Fruit fly (Drosophila melanogaster) whole organism, embryonic: Measurements from ENCODE around the gene PhKgamma.

ENCODE experiments used
- Aef1 ChIP-seq: fragments of 200-800 bp; sonication (Bioruptor generic); IDR thresholded peaks from 3 replicates; pipeline ENCODE4 v1.3.6; 2022; ENCODE audit warnings: missing biosample characterization, missing genetic modification characterization
- CG10274 ChIP-seq: fragments of 200-800 bp; sonication (Bioruptor generic); optimal IDR thresholded peaks from 3 replicates; lab custom pipeline; 2017; ENCODE audit warnings: missing biosample characterization, mild to moderate bottlenecking, missing genetic modification characterization
- CG11504 ChIP-seq: fragments of 200-800 bp; sonication (Bioruptor generic); optimal IDR thresholded peaks from 3 replicates; lab custom pipeline; 2019; ENCODE audit warnings: missing biosample characterization, mild to moderate bottlenecking, missing genetic modification characterization, moderate library complexity
- CG11696 ChIP-seq: fragments of 200-800 bp; sonication (Bioruptor generic); IDR thresholded peaks from 2 replicates; pipeline ENCODE4 v1.3.6; 2022; ENCODE audit warnings: missing biosample characterization, missing genetic modification characterization
- CG13123 ChIP-seq: fragments of 200-800 bp; sonication (Bioruptor generic); optimal IDR thresholded peaks from 2 replicates; lab custom pipeline; 2016; ENCODE audit warnings: missing biosample characterization, missing genetic modification characterization
- CG15601 ChIP-seq: fragments of 200-800 bp; sonication (Bioruptor generic); optimal IDR thresholded peaks from 3 replicates; lab custom pipeline; 2019; ENCODE audit warnings: missing biosample characterization, mild to moderate bottlenecking, missing genetic modification characterization, moderate library complexity
- CG1603 ChIP-seq: fragments of 200-800 bp; sonication (Bioruptor generic); optimal IDR thresholded peaks from 2 replicates; lab custom pipeline; 2019; ENCODE audit warnings: missing biosample characterization, mild to moderate bottlenecking, missing genetic modification characterization, moderate library complexity
- CG2116 ChIP-seq: fragments of 200-800 bp; sonication (Bioruptor generic); optimal IDR thresholded peaks from 3 replicates; lab custom pipeline; 2018; ENCODE audit warnings: missing biosample characterization, mild to moderate bottlenecking, missing genetic modification characterization
- CG30431 ChIP-seq: fragments of 200-800 bp; sonication (Bioruptor generic); optimal IDR thresholded peaks from 2 replicates; lab custom pipeline; 2017; ENCODE audit warnings: missing biosample characterization, missing genetic modification characterization
- CG31441 ChIP-seq: fragments of 200-800 bp; sonication (Bioruptor generic); IDR thresholded peaks from 2 replicates; pipeline ENCODE4 v1.3.6; 2022; ENCODE audit warnings: missing biosample characterization, missing genetic modification characterization
- CG3163 ChIP-seq: fragments of 200-800 bp; sonication (Bioruptor generic); optimal IDR thresholded peaks from 3 replicates; lab custom pipeline; 2016; ENCODE audit warnings: missing biosample characterization, missing genetic modification characterization
- CG4820 ChIP-seq: fragments of 200-800 bp; sonication (Bioruptor generic); optimal IDR thresholded peaks from 3 replicates; lab custom pipeline; 2016; ENCODE audit warnings: missing biosample characterization, missing genetic modification characterization
- CG7928 ChIP-seq: fragments of 200-800 bp; sonication (Bioruptor generic); optimal IDR thresholded peaks from 2 replicates; lab custom pipeline; 2017; ENCODE audit warnings: missing biosample characterization, mild to moderate bottlenecking, missing genetic modification characterization
- Dbx ChIP-seq: fragments of 200-800 bp; sonication (Bioruptor generic); IDR thresholded peaks from 3 replicates; pipeline ENCODE4 v1.3.6; 2022; ENCODE audit warnings: missing biosample characterization, missing genetic modification characterization
- Deaf1 ChIP-seq: fragments of 200-800 bp; optimal IDR thresholded peaks from 3 replicates; lab custom pipeline; 2019; ENCODE audit warnings: missing biosample characterization, mild to moderate bottlenecking, missing genetic modification characterization, moderate library complexity
- Doc3 ChIP-seq: fragments of 200-800 bp; sonication (Bioruptor generic); IDR thresholded peaks from 3 replicates; pipeline ENCODE4 v1.3.6; 2022; ENCODE audit warnings: missing biosample characterization, missing genetic modification characterization; ENCODE audit not compliant: partially characterized antibody
- Dref ChIP-seq: fragments of 200-800 bp; sonication (Bioruptor generic); IDR thresholded peaks from 2 replicates; pipeline ENCODE4 v1.3.6; 2022; ENCODE audit warnings: missing biosample characterization, missing genetic modification characterization
- Gsc ChIP-seq: fragments of 200-800 bp; sonication (Bioruptor generic); IDR thresholded peaks from 2 replicates; pipeline ENCODE4 v1.3.6; 2022; ENCODE audit warnings: missing biosample characterization, missing genetic modification characterization
- Gug ChIP-seq: fragments of 200-800 bp; sonication (Bioruptor generic); IDR thresholded peaks from 4 replicates; pipeline ENCODE4 v1.3.6; 2022; ENCODE audit warnings: missing biosample characterization, missing genetic modification characterization
- H15 ChIP-seq: fragments of 200-800 bp; sonication (Bioruptor generic); IDR thresholded peaks from 3 replicates; pipeline ENCODE4 v1.3.6; 2022; ENCODE audit warnings: missing biosample characterization, missing genetic modification characterization
- HLHmδ ChIP-seq: fragments of 200-800 bp; sonication (Bioruptor generic); optimal IDR thresholded peaks from 2 replicates; lab custom pipeline; 2018; ENCODE audit warnings: missing biosample characterization, mild to moderate bottlenecking, missing genetic modification characterization, moderate library complexity
- Kr ChIP-seq: fragments of 200-800 bp; sonication (Bioruptor generic); optimal IDR thresholded peaks from 2 replicates; lab custom pipeline; 2017; ENCODE audit warnings: missing biosample characterization, mild to moderate bottlenecking, missing genetic modification characterization
- Pdp1 ChIP-seq, 2 experiments: fragments of 200-800 bp; sonication (Bioruptor generic); optimal IDR thresholded peaks; 3 replicates each; lab custom pipeline; 2016; ENCODE audit warnings: missing biosample characterization in 2 of 2, missing genetic modification characterization in 2 of 2, mild to moderate bottlenecking in 1 of 2, moderate library complexity in 1 of 2
- Poxn ChIP-seq: fragments of 200-800 bp; sonication (Bioruptor generic); IDR thresholded peaks from 2 replicates; pipeline ENCODE4 v1.3.6; 2022; ENCODE audit warnings: missing biosample characterization, missing genetic modification characterization
- Xrp1 ChIP-seq: fragments of 200-800 bp; sonication (Bioruptor generic); IDR thresholded peaks from 2 replicates; pipeline ENCODE4 v1.3.6; 2022; ENCODE audit warnings: missing biosample characterization, missing genetic modification characterization
- bowl ChIP-seq: fragments of 200-800 bp; sonication (Bioruptor generic); IDR thresholded peaks from 2 replicates; pipeline ENCODE4 v1.3.6; 2022; ENCODE audit warnings: missing biosample characterization, missing genetic modification characterization
- bsh ChIP-seq, 2 experiments: fragments of 200-800 bp; sonication (Bioruptor generic); optimal IDR thresholded peaks; 2 replicates each; lab custom pipeline; 2017 to 2018; ENCODE audit warnings: mild to moderate bottlenecking in 2 of 2, missing biosample characterization in 2 of 2, missing genetic modification characterization in 2 of 2, moderate library complexity in 1 of 2
- ci ChIP-seq: fragments of 200-800 bp; sonication (Bioruptor generic); IDR thresholded peaks from 3 replicates; pipeline ENCODE4 v1.3.6; 2022; ENCODE audit warnings: missing biosample characterization, missing genetic modification characterization
- dimm ChIP-seq: fragments of 200-800 bp; sonication (Bioruptor generic); IDR thresholded peaks from 2 replicates; pipeline ENCODE4 v1.3.6; 2022; ENCODE audit warnings: missing biosample characterization, missing genetic modification characterization
- dmrt11E ChIP-seq: fragments of 200-800 bp; sonication (Bioruptor generic); optimal IDR thresholded peaks from 3 replicates; lab custom pipeline; 2018; ENCODE audit warnings: missing biosample characterization, mild to moderate bottlenecking, missing genetic modification characterization, moderate library complexity
- dpn ChIP-seq, 2 experiments: fragments of 200-800 bp; sonication (Bioruptor generic); optimal IDR thresholded peaks; 3 replicates each; lab custom pipeline; 2016; ENCODE audit warnings: missing biosample characterization in 2 of 2, missing genetic modification characterization in 2 of 2
- dysf ChIP-seq: fragments of 200-800 bp; sonication (Bioruptor generic); IDR thresholded peaks from 3 replicates; pipeline ENCODE4 v1.3.6; 2022; ENCODE audit warnings: missing biosample characterization, missing genetic modification characterization
- hkb ChIP-seq, 2 experiments: fragments of 200-800 bp in 1 of 2; fragments of >200 bp in 1 of 2; sonication (Bioruptor generic) in 1 of 2; IDR thresholded peaks in 1 of 2; optimal IDR thresholded peaks in 1 of 2; 2 replicates each; pipeline versions ENCODE4 v1.3.6 to Lab custom; 2017 to 2022; ENCODE audit warnings: missing biosample characterization in 1 of 2, missing genetic modification characterization in 1 of 2
- jumu ChIP-seq: fragments of 200-800 bp; sonication (Bioruptor generic); optimal IDR thresholded peaks from 3 replicates; lab custom pipeline; 2016; ENCODE audit warnings: missing biosample characterization, missing genetic modification characterization
- lab ChIP-seq: fragments of 200-800 bp; sonication (Bioruptor generic); optimal IDR thresholded peaks from 3 replicates; lab custom pipeline; 2017; ENCODE audit warnings: missing biosample characterization, missing genetic modification characterization, mild to moderate bottlenecking, moderate library complexity, missing genetic modification reagents
- mirr ChIP-seq: fragments of 200-800 bp; sonication (Bioruptor generic); optimal IDR thresholded peaks from 3 replicates; lab custom pipeline; 2018; ENCODE audit warnings: missing biosample characterization, mild to moderate bottlenecking, missing genetic modification characterization
- nerfin-1 ChIP-seq: fragments of 200-800 bp; sonication (Bioruptor generic); optimal IDR thresholded peaks from 3 replicates; lab custom pipeline; 2019; ENCODE audit warnings: missing biosample characterization, mild to moderate bottlenecking, missing genetic modification characterization, moderate library complexity
- odd ChIP-seq: fragments of 200-800 bp; sonication (Bioruptor generic); optimal IDR thresholded peaks from 2 replicates; lab custom pipeline; 2017; ENCODE audit warnings: missing biosample characterization, mild to moderate bottlenecking, missing genetic modification characterization
- pfk ChIP-seq: fragments of 200-800 bp; sonication (Bioruptor generic); optimal IDR thresholded peaks from 2 replicates; lab custom pipeline; 2018; ENCODE audit warnings: missing biosample characterization, mild to moderate bottlenecking, missing genetic modification characterization, moderate library complexity
- ranshi ChIP-seq: fragments of 200-800 bp; sonication (Bioruptor generic); IDR thresholded peaks from 2 replicates; pipeline ENCODE4 v1.3.6; 2022; ENCODE audit warnings: missing biosample characterization, missing genetic modification characterization
- salm ChIP-seq: fragments of 200-800 bp; sonication (Bioruptor generic); optimal IDR thresholded peaks from 2 replicates; lab custom pipeline; 2018; ENCODE audit warnings: missing biosample characterization, mild to moderate bottlenecking, missing genetic modification characterization
- seq ChIP-seq: fragments of 200-800 bp; sonication (Bioruptor generic); IDR thresholded peaks from 2 replicates; pipeline ENCODE4 v1.3.6; 2022; ENCODE audit warnings: missing biosample characterization, missing genetic modification characterization
- sim ChIP-seq: fragments of 200-800 bp; sonication (Bioruptor generic); IDR thresholded peaks from 2 replicates; pipeline ENCODE4 v1.3.6; 2022; ENCODE audit warnings: missing biosample characterization, missing genetic modification characterization
- sob ChIP-seq: fragments of 200-800 bp; sonication (Bioruptor generic); IDR thresholded peaks from 2 replicates; pipeline ENCODE4 v1.3.6; 2022; ENCODE audit warnings: missing biosample characterization, missing genetic modification characterization
- tap ChIP-seq: fragments of 200-800 bp; optimal IDR thresholded peaks from 3 replicates; lab custom pipeline; 2019; ENCODE audit warnings: missing biosample characterization, mild to moderate bottlenecking, missing genetic modification characterization, moderate library complexity
- tgo ChIP-seq: fragments of 200-800 bp; sonication (Bioruptor generic); IDR thresholded peaks from 3 replicates; pipeline ENCODE4 v1.3.6; 2022; ENCODE audit warnings: missing biosample characterization, missing genetic modification characterization
- vfl ChIP-seq: fragments of 200-800 bp; sonication (Bioruptor generic); optimal IDR thresholded peaks from 2 replicates; lab custom pipeline; 2016; ENCODE audit warnings: missing biosample characterization, missing genetic modification characterization
- vvl ChIP-seq: fragments of 200-800 bp; sonication (Bioruptor generic); IDR thresholded peaks from 2 replicates; pipeline ENCODE4 v1.3.6; 2022; ENCODE audit warnings: missing biosample characterization, missing genetic modification characterization
- z ChIP-seq: fragments of 200-800 bp; sonication (Bioruptor generic); IDR thresholded peaks from 3 replicates; pipeline ENCODE4 v1.3.6; 2022; ENCODE audit warnings: missing biosample characterization, missing genetic modification characterization
- zen ChIP-seq: fragments of 200-800 bp; sonication (Bioruptor generic); optimal IDR thresholded peaks from 3 replicates; lab custom pipeline; 2018; ENCODE audit warnings: missing biosample characterization, mild to moderate bottlenecking, missing genetic modification characterization, moderate library complexity

The PhKgamma gene

DNA sequence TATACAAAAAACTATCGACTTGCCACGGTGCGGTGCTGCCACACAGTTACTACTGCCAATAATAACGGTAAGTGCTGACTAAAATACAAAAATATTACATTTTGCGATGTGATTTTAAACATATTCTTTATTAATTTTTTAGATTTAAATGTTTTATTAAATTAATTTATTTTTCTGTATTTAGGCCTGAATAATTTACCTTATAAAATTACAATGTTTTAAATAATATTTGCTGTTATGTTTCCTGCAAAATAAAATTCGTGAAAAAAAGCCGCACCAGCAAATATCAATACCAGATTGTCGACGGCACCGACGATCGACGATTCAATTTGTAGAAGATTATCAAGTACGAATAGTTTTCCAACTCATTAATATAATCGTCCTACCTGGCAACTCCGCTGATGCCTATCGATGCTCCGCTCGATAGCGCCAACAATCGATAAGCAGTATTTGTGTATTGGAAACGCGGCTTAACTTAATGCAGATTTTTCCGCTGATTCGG lies 16.3 kb upstream of the PhKgamma start, which contains the start of the genes Vlet and bif (continued):
- TF ChIP-seq bsh (GFP tag; optimal IDR thresholded peaks at IDR 0.05; lab: Kevin White, UChicago) (peak in 1 of 2 experiments; percentile 58), lab (no peak), dpn (GFP tag; optimal IDR thresholded peaks at IDR 0.05; lab: Kevin White, UChicago) (peak; percentile 37 to 60), Gug (GFP tag; lab: Robert Waterston, UW) (peak; percentile 29; the same call in 2 of the 4 replicates), CG1603 (tag; lab: Kevin White, UChicago) (no peak), jumu (GFP tag; lab: Kevin White, UChicago) (peak; percentile 25), tgo (GFP tag; lab: Robert Waterston, UW) (no peak; the same call in 2 of the 3 replicates), CG11504 (tag; lab: Kevin White, UChicago) (no peak), Xrp1 (GFP tag; lab: Robert Waterston, UW) (peak; percentile 40; the same call in 1 of the 2 replicates), dysf (GFP tag; lab: Robert Waterston, UW) (peak; percentile 45; the same call in 2 of the 3 replicates), Poxn (no peak), Dref (GFP tag; lab: Robert Waterston, UW) (peak; percentile 78), vvl (0 out of 2 replicates have a peak, but pooled peaks have one; percentile 52), nerfin-1 (tag; lab: Kevin White, UChicago) (peak; percentile 25), pfk (no peak), CG2116 (peak; percentile 44), Pdp1 (GFP tag; optimal IDR thresholded peaks at IDR 0.05; lab: Kevin White, UChicago) (peak in 1 of 2 experiments; percentile 18), vfl (GFP tag; lab: Kevin White, UChicago) (peak; percentile 50), CG4820 (GFP tag; lab: Kevin White, UChicago) (peak; percentile 46), odd (GFP tag; lab: Kevin White, UChicago) (no peak), z (GFP tag; lab: Robert Waterston, UW) (no peak), CG3163 (GFP tag; lab: Kevin White, UChicago) (peak; percentile 16), Kr (GFP tag; lab: Kevin White, UChicago) (no peak), CG15601 (tag; lab: Kevin White, UChicago) (peak; percentile 45), Dbx (GFP tag; lab: Robert Waterston, UW) (0 out of 3 replicates have a peak, but pooled peaks have one; percentile 48), CG10274 (GFP tag; lab: Kevin White, UChicago) (peak; percentile 48), sim (no peak), dmrt11E (tag; lab: Kevin White, UChicago) (peak; percentile 66), Aef1 (GFP tag; lab: Robert Waterston, UW) (peak; percentile 38; the same call in 1 of the 3 replicates), seq (GFP tag; lab: Robert Waterston, UW) (peak; percentile 50; the same call in 1 of the 2 replicates), HLHmδ (GFP tag; lab: Kevin White, UChicago) (no peak), Deaf1 (no peak), dimm (GFP tag; lab: Robert Waterston, UW) (no peak), CG13123 (GFP tag; lab: Kevin White, UChicago) (no peak), H15 (GFP tag; lab: Robert Waterston, UW) (no peak; the same call in 2 of the 3 replicates), CG31441 (peak; percentile 78; the same call in 1 of the 2 replicates), Gsc (no peak), ci (GFP tag; lab: Robert Waterston, UW) (no peak), mirr (GFP tag; lab: Kevin White, UChicago) (no peak), tap (tag; lab: Kevin White, UChicago) (peak; percentile 38), bowl (no peak), zen (peak; percentile 62), CG11696 (GFP tag; lab: Robert Waterston, UW) (no peak), CG30431 (peak; percentile 32), Doc3 (GFP tag; lab: Robert Waterston, UW) (0 out of 3 replicates have a peak, but pooled peaks have one; percentile 28), sob (GFP tag; lab: Robert Waterston, UW) (0 out of 2 replicates have a peak, but pooled peaks have one; percentile 42), hkb (optimal IDR thresholded peaks at IDR 0.05; lab: Kevin White, UChicago) (no peak), hkb (GFP tag; IDR thresholded peaks at IDR 0.05; lab: Robert Waterston, UW) (no peak), CG7928 (peak; percentile 48), ranshi (no peak; the same call in 1 of the 2 replicates), salm (tag; lab: Kevin White, UChicago) (no peak)
